Fruit fly (Drosophila melanogaster) whole organism, embryonic: ENCODE results near the gene CG34258.

Experiments
- Antp ChIP-seq: fragments of 200-800 bp; sonication (Bioruptor generic); optimal IDR thresholded peaks from 3 replicates; lab custom pipeline; 2016; ENCODE audit warnings: missing biosample characterization, missing genetic modification characterization
- Blimp-1 ChIP-seq: fragments of 200-800 bp; sonication (Bioruptor generic); optimal IDR thresholded peaks from 3 replicates; lab custom pipeline; 2018; ENCODE audit warnings: missing biosample characterization, missing genetic modification characterization, mild to moderate bottlenecking, moderate library complexity, missing genetic modification reagents
- CG10209 ChIP-seq: fragments of 200-800 bp; sonication (Bioruptor generic); optimal IDR thresholded peaks from 3 replicates; lab custom pipeline; 2017; ENCODE audit warnings: missing biosample characterization, mild to moderate bottlenecking, missing genetic modification characterization, missing genetic modification reagents
- CG10543 ChIP-seq: fragments of 200-800 bp; sonication (Bioruptor generic); optimal IDR thresholded peaks from 3 replicates; lab custom pipeline; 2017; ENCODE audit warnings: missing biosample characterization, mild to moderate bottlenecking, missing genetic modification characterization, moderate library complexity
- CG11398 ChIP-seq: fragments of 200-800 bp; sonication (Bioruptor generic); optimal IDR thresholded peaks from 2 replicates; lab custom pipeline; 2016; ENCODE audit warnings: missing biosample characterization, missing genetic modification characterization
- CG11696 ChIP-seq: fragments of 200-800 bp; sonication (Bioruptor generic); IDR thresholded peaks from 2 replicates; pipeline ENCODE4 v1.3.6; 2022; ENCODE audit warnings: missing biosample characterization, missing genetic modification characterization
- CG12219 ChIP-seq: fragments of 200-800 bp; sonication (Bioruptor generic); optimal IDR thresholded peaks from 3 replicates; lab custom pipeline; 2018; ENCODE audit warnings: missing biosample characterization, mild to moderate bottlenecking, missing genetic modification characterization
- CG12942 ChIP-seq: fragments of 200-800 bp; sonication (Bioruptor generic); optimal IDR thresholded peaks from 3 replicates; lab custom pipeline; 2016; ENCODE audit warnings: missing biosample characterization, missing genetic modification characterization
- CG13296 ChIP-seq: fragments of 200-800 bp; sonication (Bioruptor generic); optimal IDR thresholded peaks from 3 replicates; lab custom pipeline; 2018; ENCODE audit warnings: missing biosample characterization, mild to moderate bottlenecking, missing genetic modification characterization
- CG13424 ChIP-seq: fragments of 200-800 bp; sonication (Bioruptor generic); optimal IDR thresholded peaks from 2 replicates; lab custom pipeline; 2019; ENCODE audit warnings: missing biosample characterization, mild to moderate bottlenecking, missing genetic modification characterization, moderate library complexity
- CG15269 ChIP-seq: fragments of 200-800 bp; sonication (Bioruptor generic); optimal IDR thresholded peaks from 2 replicates; lab custom pipeline; 2018; ENCODE audit warnings: missing biosample characterization, mild to moderate bottlenecking, missing genetic modification characterization, moderate library complexity
- CG15601 ChIP-seq: fragments of 200-800 bp; sonication (Bioruptor generic); optimal IDR thresholded peaks from 3 replicates; lab custom pipeline; 2019; ENCODE audit warnings: missing biosample characterization, mild to moderate bottlenecking, missing genetic modification characterization, moderate library complexity
- CG1602 ChIP-seq: fragments of 200-800 bp; sonication (Bioruptor generic); optimal IDR thresholded peaks from 3 replicates; lab custom pipeline; 2016; ENCODE audit warnings: missing biosample characterization, missing genetic modification characterization
- CG17612 ChIP-seq: fragments of 200-800 bp; sonication (Bioruptor generic); IDR thresholded peaks from 2 replicates; pipeline ENCODE4 v1.3.6; 2022; ENCODE audit warnings: missing biosample characterization, missing genetic modification characterization
- CG17829 ChIP-seq: fragments of 200-800 bp; optimal IDR thresholded peaks from 2 replicates; lab custom pipeline; 2019; ENCODE audit warnings: missing biosample characterization, mild to moderate bottlenecking, missing genetic modification characterization, moderate library complexity
- CG17912 ChIP-seq: fragments of 200-800 bp; sonication (Bioruptor generic); optimal IDR thresholded peaks from 2 replicates; lab custom pipeline; 2018; ENCODE audit warnings: missing biosample characterization, mild to moderate bottlenecking, missing genetic modification characterization
- CG2129 ChIP-seq: fragments of 200-800 bp; sonication (Bioruptor generic); IDR thresholded peaks from 2 replicates; pipeline ENCODE4 v1.3.6; 2022; ENCODE audit warnings: missing biosample characterization, missing genetic modification characterization; ENCODE audit not compliant: partially characterized antibody
- CG2678 ChIP-seq: fragments of 200-800 bp; sonication (Bioruptor generic); optimal IDR thresholded peaks from 3 replicates; lab custom pipeline; 2019; ENCODE audit warnings: missing biosample characterization, mild to moderate bottlenecking, missing genetic modification characterization, moderate library complexity
- CG31224 ChIP-seq: fragments of 200-800 bp; sonication (Bioruptor generic); IDR thresholded peaks from 2 replicates; pipeline ENCODE4 v1.3.6; 2022; ENCODE audit warnings: missing biosample characterization, missing genetic modification characterization
- CG31365 ChIP-seq: fragments of 200-800 bp; sonication (Bioruptor generic); optimal IDR thresholded peaks from 2 replicates; lab custom pipeline; 2018; ENCODE audit warnings: missing biosample characterization, mild to moderate bottlenecking, missing genetic modification characterization
- CG4360 ChIP-seq: fragments of 200-800 bp; sonication (Bioruptor generic); IDR thresholded peaks from 2 replicates; pipeline ENCODE4 v1.3.6; 2022; ENCODE audit warnings: missing biosample characterization, missing genetic modification characterization
- CG4617 ChIP-seq: fragments of 200-800 bp; sonication (Bioruptor generic); optimal IDR thresholded peaks from 3 replicates; lab custom pipeline; 2016; ENCODE audit warnings: missing biosample characterization, missing genetic modification characterization, borderline replicate concordance
- CG4820 ChIP-seq: fragments of 200-800 bp; sonication (Bioruptor generic); optimal IDR thresholded peaks from 3 replicates; lab custom pipeline; 2016; ENCODE audit warnings: missing biosample characterization, missing genetic modification characterization
- CG6272 ChIP-seq: fragments of 200-800 bp; sonication (Bioruptor generic); IDR thresholded peaks from 2 replicates; pipeline ENCODE4 v1.3.6; 2022; ENCODE audit warnings: missing biosample characterization, missing genetic modification characterization
- CG6683 ChIP-seq: fragments of 200-800 bp; sonication (Bioruptor generic); optimal IDR thresholded peaks from 2 replicates; lab custom pipeline; 2017; ENCODE audit warnings: missing biosample characterization, mild to moderate bottlenecking, missing genetic modification characterization, missing genetic modification reagents
- CG6689 ChIP-seq: fragments of 200-800 bp; sonication (Bioruptor generic); IDR thresholded peaks from 2 replicates; pipeline ENCODE4 v1.3.6; 2022; ENCODE audit warnings: missing biosample characterization, missing genetic modification characterization
- CG7271 ChIP-seq: fragments of 200-800 bp; sonication (Bioruptor generic); optimal IDR thresholded peaks from 2 replicates; lab custom pipeline; 2018; ENCODE audit warnings: missing biosample characterization, mild to moderate bottlenecking, missing genetic modification characterization, moderate library complexity
- CG8089 ChIP-seq: fragments of 200-800 bp; sonication (Bioruptor generic); optimal IDR thresholded peaks from 3 replicates; lab custom pipeline; 2016; ENCODE audit warnings: missing biosample characterization, missing genetic modification characterization
- CHES-1-like ChIP-seq: fragments of 200-800 bp; sonication (Bioruptor generic); optimal IDR thresholded peaks from 2 replicates; lab custom pipeline; 2016; ENCODE audit warnings: missing biosample characterization, missing genetic modification characterization
- Camta ChIP-seq: fragments of 200-800 bp; sonication (Bioruptor generic); optimal IDR thresholded peaks from 2 replicates; lab custom pipeline; 2016; ENCODE audit warnings: missing biosample characterization, missing genetic modification characterization
- Dip2 ChIP-seq: fragments of 200-800 bp; sonication (Bioruptor generic); IDR thresholded peaks from 2 replicates; pipeline ENCODE4 v1.3.6; 2022; ENCODE audit warnings: missing biosample characterization, missing genetic modification characterization
- Hand ChIP-seq: fragments of 200-800 bp; sonication (Bioruptor generic); optimal IDR thresholded peaks from 2 replicates; lab custom pipeline; 2017; ENCODE audit warnings: mild to moderate bottlenecking, missing biosample characterization, missing genetic modification reagents, missing genetic modification characterization
- Jarid2 ChIP-seq: fragments of 200-800 bp; sonication (Bioruptor generic); optimal IDR thresholded peaks from 3 replicates; lab custom pipeline; 2017; ENCODE audit warnings: mild to moderate bottlenecking, missing biosample characterization, missing genetic modification reagents, missing genetic modification characterization
- NfI ChIP-seq: fragments of 200-800 bp; sonication (Bioruptor generic); optimal IDR thresholded peaks from 3 replicates; lab custom pipeline; 2018; ENCODE audit warnings: missing biosample characterization, mild to moderate bottlenecking, missing genetic modification characterization, moderate library complexity
- Poxn ChIP-seq: fragments of 200-800 bp; sonication (Bioruptor generic); IDR thresholded peaks from 2 replicates; pipeline ENCODE4 v1.3.6; 2022; ENCODE audit warnings: missing biosample characterization, missing genetic modification characterization
- ase ChIP-seq: fragments of 200-800 bp; sonication (Bioruptor generic); IDR thresholded peaks from 3 replicates; pipeline ENCODE4 v1.3.6; 2022; ENCODE audit warnings: missing biosample characterization, missing genetic modification characterization
- crol ChIP-seq: fragments of 200-800 bp; sonication (Bioruptor generic); IDR thresholded peaks from 2 replicates; pipeline ENCODE4 v1.3.6; 2022; ENCODE audit warnings: missing biosample characterization, missing genetic modification characterization
- dimm ChIP-seq: fragments of 200-800 bp; sonication (Bioruptor generic); IDR thresholded peaks from 2 replicates; pipeline ENCODE4 v1.3.6; 2022; ENCODE audit warnings: missing biosample characterization, missing genetic modification characterization
- eve ChIP-seq, 2 experiments: fragments of >200 bp; optimal IDR thresholded peaks; 2 replicates each; lab custom pipeline; 2017; ENCODE audit warnings: missing biosample characterization in 2 of 2, missing genetic modification characterization in 2 of 2
- gcm ChIP-seq: fragments of 200-800 bp; sonication (Bioruptor generic); optimal IDR thresholded peaks from 2 replicates; lab custom pipeline; 2019; ENCODE audit warnings: missing biosample characterization, mild to moderate bottlenecking, missing genetic modification characterization, moderate library complexity
- gt ChIP-seq: fragments of 200-800 bp; sonication (Bioruptor generic); IDR thresholded peaks from 2 replicates; pipeline ENCODE4 v1.3.6; 2022; ENCODE audit warnings: missing biosample characterization, missing genetic modification characterization
- ham ChIP-seq: fragments of 200-800 bp; sonication (Bioruptor generic); IDR thresholded peaks from 2 replicates; pipeline ENCODE4 v1.3.6; 2022; ENCODE audit warnings: missing biosample characterization, missing genetic modification characterization
- hth ChIP-seq: fragments of >200 bp; optimal IDR thresholded peaks from 2 replicates; lab custom pipeline; 2017; ENCODE audit warnings: inconsistent platforms
- insv ChIP-seq, 2 experiments: fragments of 200-800 bp; sonication (Bioruptor generic); optimal IDR thresholded peaks; 3 replicates each; lab custom pipeline; 2016 to 2018; ENCODE audit warnings: missing biosample characterization in 2 of 2, missing genetic modification characterization in 2 of 2
- jigr1 ChIP-seq: fragments of 200-800 bp; sonication (Bioruptor generic); IDR thresholded peaks from 3 replicates; pipeline ENCODE4 v1.3.6; 2022; ENCODE audit warnings: missing biosample characterization, missing genetic modification characterization
- jumu ChIP-seq: fragments of 200-800 bp; sonication (Bioruptor generic); optimal IDR thresholded peaks from 3 replicates; lab custom pipeline; 2016; ENCODE audit warnings: missing biosample characterization, missing genetic modification characterization
- lov ChIP-seq, 2 experiments: fragments of 200-800 bp in 1 of 2; fragments of >200 bp in 1 of 2; sonication (Bioruptor generic) in 1 of 2; IDR thresholded peaks in 1 of 2; optimal IDR thresholded peaks in 1 of 2; 2 replicates in 1 of 2; 3 replicates in 1 of 2; pipeline versions ENCODE4 v1.3.6 to Lab custom; 2017 to 2022; ENCODE audit warnings: missing biosample characterization in 1 of 2, missing genetic modification characterization in 1 of 2
- pzg ChIP-seq: fragments of 200-800 bp; sonication (Bioruptor generic); optimal IDR thresholded peaks from 3 replicates; lab custom pipeline; 2018; ENCODE audit warnings: missing biosample characterization, mild to moderate bottlenecking, missing genetic modification characterization, moderate library complexity
- ro ChIP-seq: fragments of 200-800 bp; sonication (Bioruptor generic); IDR thresholded peaks from 2 replicates; pipeline ENCODE4 v1.3.6; 2022; ENCODE audit warnings: missing biosample characterization, missing genetic modification characterization
- vvl ChIP-seq: fragments of 200-800 bp; sonication (Bioruptor generic); IDR thresholded peaks from 2 replicates; pipeline ENCODE4 v1.3.6; 2022; ENCODE audit warnings: missing biosample characterization, missing genetic modification characterization
- wdn ChIP-seq: fragments of 200-800 bp; sonication (Bioruptor generic); IDR thresholded peaks from 2 replicates; pipeline ENCODE4 v1.3.6; 2022; ENCODE audit warnings: missing biosample characterization, missing genetic modification characterization
- z ChIP-seq: fragments of 200-800 bp; sonication (Bioruptor generic); IDR thresholded peaks from 3 replicates; pipeline ENCODE4 v1.3.6; 2022; ENCODE audit warnings: missing biosample characterization, missing genetic modification characterization

Gene CG34258

dm6 chr3L:19945469-19945868 is 6.3 kb downstream of the CG34258 start (continued):
- TF ChIP-seq CG10209 (no peak), CG4820 (peak; percentile 14), CG6683 (GFP tag; lab: Kevin White, UChicago) (no peak), hth (lab: Kevin White, UChicago) (no peak), CG11398 (GFP tag; lab: Kevin White, UChicago) (no peak), CG10543 (GFP tag; lab: Kevin White, UChicago) (no peak), CG15269 (tag; lab: Kevin White, UChicago) (no peak), CG2129 (no peak), z (GFP tag; lab: Robert Waterston, UW) (no peak), CG15601 (tag; lab: Kevin White, UChicago) (no peak), lov (optimal IDR thresholded peaks at IDR 0.05; lab: Kevin White, UChicago) (no peak), lov (GFP tag; IDR thresholded peaks at IDR 0.05; lab: Robert Waterston, UW) (no peak), CG17912 (GFP tag; lab: Kevin White, UChicago) (no peak), CG4360 (GFP tag; lab: Robert Waterston, UW) (no peak), CG31224 (GFP tag; lab: Robert Waterston, UW) (no peak), CG11696 (no peak), gt (no peak), CG6272 (GFP tag; lab: Robert Waterston, UW) (no peak), Blimp-1 (peak; percentile 39), CG7271 (tag; lab: Kevin White, UChicago) (no peak), CG31365 (no peak), CG17829 (no peak), jigr1 (GFP tag; lab: Robert Waterston, UW) (no peak), CG6689 (peak; percentile 33; the same call in 1 of the 2 replicates), ase (no peak), CHES-1-like (GFP tag; lab: Kevin White, UChicago) (no peak), jumu (GFP tag; lab: Kevin White, UChicago) (no peak), insv (GFP tag; optimal IDR thresholded peaks at IDR 0.05; lab: Kevin White, UChicago) (no peak), Hand (GFP tag; lab: Kevin White, UChicago) (no peak), ham (GFP tag; lab: Robert Waterston, UW) (no peak), CG12219 (GFP tag; lab: Kevin White, UChicago) (no peak), NfI (GFP tag; lab: Kevin White, UChicago) (no peak), eve (GFP tag; optimal IDR thresholded peaks at IDR 0.05; lab: Kevin White, UChicago) (no peak), Dip2 (no peak), CG13296 (GFP tag; lab: Kevin White, UChicago) (no peak), CG4617 (GFP tag; lab: Kevin White, UChicago) (no peak), Poxn (GFP tag; lab: Robert Waterston, UW) (no peak), CG13424 (tag; lab: Kevin White, UChicago) (no peak), vvl (GFP tag; lab: Robert Waterston, UW) (no peak), ro (GFP tag; lab: Robert Waterston, UW) (no peak), CG12942 (GFP tag; lab: Kevin White, UChicago) (peak; percentile 2), crol (GFP tag; lab: Robert Waterston, UW) (no peak), pzg (GFP tag; lab: Kevin White, UChicago) (no peak), CG1602 (GFP tag; lab: Kevin White, UChicago) (no peak), Antp (GFP tag; lab: Kevin White, UChicago) (no peak), dimm (GFP tag; lab: Robert Waterston, UW) (no peak), Jarid2 (GFP tag; lab: Kevin White, UChicago) (no peak), wdn (no peak), Camta (GFP tag; lab: Kevin White, UChicago) (no peak), CG2678 (no peak), CG17612 (GFP tag; lab: Robert Waterston, UW) (no peak), CG8089 (no peak), gcm (GFP tag; lab: Kevin White, UChicago) (no peak)
